Fruit fly (Drosophila melanogaster) whole organism, embryonic: ENCODE data around the gene CG43954.

ENCODE experiments used
- C15 ChIP-seq: fragments of 200-800 bp; sonication (Bioruptor generic); IDR thresholded peaks from 3 replicates; pipeline ENCODE4 v1.3.6; 2022; ENCODE audit warnings: missing biosample characterization, missing genetic modification characterization
- CG11504 ChIP-seq: fragments of 200-800 bp; sonication (Bioruptor generic); optimal IDR thresholded peaks from 3 replicates; lab custom pipeline; 2019; ENCODE audit warnings: missing biosample characterization, mild to moderate bottlenecking, missing genetic modification characterization, moderate library complexity
- CG13424 ChIP-seq: fragments of 200-800 bp; sonication (Bioruptor generic); optimal IDR thresholded peaks from 2 replicates; lab custom pipeline; 2019; ENCODE audit warnings: missing biosample characterization, mild to moderate bottlenecking, missing genetic modification characterization, moderate library complexity
- CG13894 ChIP-seq: fragments of 200-800 bp; sonication (Bioruptor generic); optimal IDR thresholded peaks from 3 replicates; lab custom pipeline; 2018; ENCODE audit warnings: missing biosample characterization, mild to moderate bottlenecking, missing genetic modification characterization, moderate library complexity
- CG14667 ChIP-seq: fragments of 200-800 bp; sonication (Bioruptor generic); IDR thresholded peaks from 2 replicates; pipeline ENCODE4 v1.3.6; 2022; ENCODE audit warnings: missing biosample characterization, missing genetic modification characterization
- CG1647 ChIP-seq: fragments of 200-800 bp; sonication (Bioruptor generic); optimal IDR thresholded peaks from 3 replicates; lab custom pipeline; 2016; ENCODE audit warnings: missing biosample characterization, missing genetic modification characterization
- CG16779 ChIP-seq: fragments of 200-800 bp; sonication (Bioruptor generic); IDR thresholded peaks from 2 replicates; pipeline ENCODE4 v1.3.6; 2022; ENCODE audit warnings: missing biosample characterization, missing genetic modification characterization
- CG1832 ChIP-seq: fragments of 200-800 bp; sonication (Bioruptor generic); optimal IDR thresholded peaks from 2 replicates; lab custom pipeline; 2017; ENCODE audit warnings: missing biosample characterization, mild to moderate bottlenecking, missing genetic modification characterization, inconsistent platforms
- CG2129 ChIP-seq: fragments of 200-800 bp; sonication (Bioruptor generic); IDR thresholded peaks from 2 replicates; pipeline ENCODE4 v1.3.6; 2022; ENCODE audit warnings: missing biosample characterization, missing genetic modification characterization; ENCODE audit not compliant: partially characterized antibody
- CG30403 ChIP-seq: fragments of 200-800 bp; sonication (Bioruptor generic); optimal IDR thresholded peaks from 3 replicates; lab custom pipeline; 2016; ENCODE audit warnings: missing biosample characterization, missing genetic modification characterization
- CG30431 ChIP-seq: fragments of 200-800 bp; sonication (Bioruptor generic); optimal IDR thresholded peaks from 2 replicates; lab custom pipeline; 2017; ENCODE audit warnings: missing biosample characterization, missing genetic modification characterization
- CG31224 ChIP-seq: fragments of 200-800 bp; sonication (Bioruptor generic); IDR thresholded peaks from 2 replicates; pipeline ENCODE4 v1.3.6; 2022; ENCODE audit warnings: missing biosample characterization, missing genetic modification characterization
- CG7928 ChIP-seq: fragments of 200-800 bp; sonication (Bioruptor generic); optimal IDR thresholded peaks from 2 replicates; lab custom pipeline; 2017; ENCODE audit warnings: missing biosample characterization, mild to moderate bottlenecking, missing genetic modification characterization
- CG8089 ChIP-seq: fragments of 200-800 bp; sonication (Bioruptor generic); optimal IDR thresholded peaks from 3 replicates; lab custom pipeline; 2016; ENCODE audit warnings: missing biosample characterization, missing genetic modification characterization
- CG8478 ChIP-seq: fragments of >200 bp; optimal IDR thresholded peaks from 2 replicates; lab custom pipeline; 2018
- CG9609 ChIP-seq: fragments of 200-800 bp; sonication (Bioruptor generic); optimal IDR thresholded peaks from 3 replicates; lab custom pipeline; 2016; ENCODE audit warnings: missing biosample characterization, missing genetic modification characterization
- Camta ChIP-seq: fragments of 200-800 bp; sonication (Bioruptor generic); optimal IDR thresholded peaks from 2 replicates; lab custom pipeline; 2016; ENCODE audit warnings: missing biosample characterization, missing genetic modification characterization
- CkIIα-i1 ChIP-seq: fragments of 200-800 bp; sonication (Bioruptor generic); IDR thresholded peaks from 2 replicates; pipeline ENCODE4 v1.3.6; 2022; ENCODE audit warnings: missing biosample characterization, missing genetic modification characterization
- D ChIP-seq, 2 experiments: fragments of 200-800 bp in 1 of 2; fragments of >200 bp in 1 of 2; sonication (Bioruptor generic) in 1 of 2; optimal IDR thresholded peaks; 2 replicates in 1 of 2; 3 replicates in 1 of 2; lab custom pipeline; 2017; ENCODE audit warnings: mild to moderate bottlenecking in 1 of 2, missing biosample characterization in 1 of 2, missing genetic modification characterization in 1 of 2, missing genetic modification reagents in 1 of 2
- Dp ChIP-seq: fragments of 200-800 bp; sonication (Bioruptor generic); optimal IDR thresholded peaks from 2 replicates; lab custom pipeline; 2018; ENCODE audit warnings: missing biosample characterization, mild to moderate bottlenecking, missing genetic modification characterization, moderate library complexity
- E2f2 ChIP-seq: fragments of 200-800 bp; sonication (Bioruptor generic); IDR thresholded peaks from 2 replicates; pipeline ENCODE4 v1.3.6; 2022; ENCODE audit warnings: missing biosample characterization, missing genetic modification characterization
- Fer1 ChIP-seq: fragments of 200-800 bp; sonication (Bioruptor generic); optimal IDR thresholded peaks from 2 replicates; lab custom pipeline; 2017; ENCODE audit warnings: missing biosample characterization, mild to moderate bottlenecking, missing genetic modification characterization
- Gug ChIP-seq: fragments of 200-800 bp; sonication (Bioruptor generic); IDR thresholded peaks from 4 replicates; pipeline ENCODE4 v1.3.6; 2022; ENCODE audit warnings: missing biosample characterization, missing genetic modification characterization
- HHEX ChIP-seq: fragments of 200-800 bp; sonication (Bioruptor generic); optimal IDR thresholded peaks from 3 replicates; lab custom pipeline; 2017; ENCODE audit warnings: missing biosample characterization, mild to moderate bottlenecking, missing genetic modification characterization, missing genetic modification reagents
- Neu2 ChIP-seq: fragments of 200-800 bp; sonication (Bioruptor generic); optimal IDR thresholded peaks from 3 replicates; lab custom pipeline; 2016; ENCODE audit warnings: missing biosample characterization, missing genetic modification characterization, borderline replicate concordance
- Ravus ChIP-seq: fragments of 200-800 bp; sonication (Bioruptor generic); IDR thresholded peaks from 2 replicates; pipeline ENCODE4 v1.3.6; 2022; ENCODE audit warnings: missing biosample characterization, missing genetic modification characterization
- Sox102F ChIP-seq: fragments of 200-800 bp; sonication (Bioruptor generic); optimal IDR thresholded peaks from 2 replicates; lab custom pipeline; 2018; ENCODE audit warnings: missing biosample characterization, mild to moderate bottlenecking, missing genetic modification characterization, moderate library complexity
- Usf ChIP-seq: fragments of 200-800 bp; sonication (Bioruptor generic); optimal IDR thresholded peaks from 2 replicates; lab custom pipeline; 2017; ENCODE audit warnings: missing genotype, missing biosample characterization, missing genetic modification characterization
- ab ChIP-seq: fragments of 200-800 bp; sonication (Bioruptor generic); optimal IDR thresholded peaks from 2 replicates; lab custom pipeline; 2016; ENCODE audit warnings: missing biosample characterization, missing genetic modification characterization
- bab2 ChIP-seq: fragments of 200-800 bp; sonication (Bioruptor generic); optimal IDR thresholded peaks from 2 replicates; lab custom pipeline; 2016; ENCODE audit warnings: missing biosample characterization, missing genetic modification characterization
- btn ChIP-seq: fragments of 200-800 bp; sonication (Bioruptor generic); optimal IDR thresholded peaks from 2 replicates; lab custom pipeline; 2016; ENCODE audit warnings: missing biosample characterization, missing genetic modification characterization
- cad ChIP-seq: fragments of >200 bp; optimal IDR thresholded peaks from 2 replicates; lab custom pipeline; 2017; ENCODE audit warnings: missing biosample characterization, missing genetic modification characterization
- chif ChIP-seq, 2 experiments: fragments of 200-800 bp; sonication (Bioruptor generic); optimal IDR thresholded peaks; 3 replicates each; lab custom pipeline; 2016; ENCODE audit warnings: missing biosample characterization in 2 of 2, missing genetic modification characterization in 2 of 2
- chinmo ChIP-seq: fragments of 200-800 bp; sonication (Bioruptor generic); IDR thresholded peaks from 4 replicates; pipeline ENCODE4 v1.3.6; 2022; ENCODE audit warnings: missing biosample characterization, missing genetic modification characterization; ENCODE audit not compliant: partially characterized antibody
- chn ChIP-seq: fragments of 200-800 bp; sonication (Bioruptor generic); optimal IDR thresholded peaks from 2 replicates; lab custom pipeline; 2016; ENCODE audit warnings: missing biosample characterization, missing genetic modification characterization
- ftz-f1 ChIP-seq: fragments of 200-800 bp; sonication (Bioruptor generic); optimal IDR thresholded peaks from 2 replicates; lab custom pipeline; 2016; ENCODE audit warnings: missing biosample characterization, missing genetic modification characterization
- gcm ChIP-seq: fragments of 200-800 bp; sonication (Bioruptor generic); optimal IDR thresholded peaks from 2 replicates; lab custom pipeline; 2019; ENCODE audit warnings: missing biosample characterization, mild to moderate bottlenecking, missing genetic modification characterization, moderate library complexity
- gcm2 ChIP-seq: fragments of 200-800 bp; sonication (Bioruptor generic); optimal IDR thresholded peaks from 2 replicates; lab custom pipeline; 2016; ENCODE audit warnings: missing biosample characterization, missing genetic modification characterization
- kah ChIP-seq: fragments of 200-800 bp; sonication (Bioruptor generic); optimal IDR thresholded peaks from 2 replicates; lab custom pipeline; 2018; ENCODE audit warnings: missing biosample characterization, mild to moderate bottlenecking, missing genetic modification characterization
- kay ChIP-seq: fragments of 200-800 bp; sonication (Bioruptor generic); optimal IDR thresholded peaks from 2 replicates; lab custom pipeline; 2016; ENCODE audit warnings: missing biosample characterization, missing genetic modification characterization
- klu ChIP-seq: fragments of 200-800 bp; sonication (Bioruptor generic); IDR thresholded peaks from 2 replicates; pipeline ENCODE4 v1.3.6; 2022; ENCODE audit warnings: missing biosample characterization, missing genetic modification characterization
- lilli ChIP-seq: fragments of 200-800 bp; sonication (Bioruptor generic); optimal IDR thresholded peaks from 3 replicates; lab custom pipeline; 2016; ENCODE audit warnings: missing biosample characterization, missing genetic modification characterization
- mirr ChIP-seq: fragments of 200-800 bp; sonication (Bioruptor generic); optimal IDR thresholded peaks from 3 replicates; lab custom pipeline; 2018; ENCODE audit warnings: missing biosample characterization, mild to moderate bottlenecking, missing genetic modification characterization
- oc ChIP-seq: fragments of 200-800 bp; sonication (Bioruptor generic); optimal IDR thresholded peaks from 2 replicates; lab custom pipeline; 2018; ENCODE audit warnings: missing biosample characterization, mild to moderate bottlenecking, missing genetic modification characterization, moderate library complexity
- pan ChIP-seq, 4 experiments: fragments of >200 bp in 3 of 4; fragments of 200-800 bp in 1 of 4; sonication (Bioruptor generic) in 1 of 4; optimal IDR thresholded peaks in 3 of 4; IDR thresholded peaks in 1 of 4; 2 replicates each; pipeline versions ENCODE4 v1.3.6 to Lab custom; 2017 to 2022; ENCODE audit warnings: missing biosample characterization in 2 of 4, missing genetic modification characterization in 2 of 4, mixed read lengths in 1 of 4
- sisA ChIP-seq: fragments of 200-800 bp; sonication (Bioruptor generic); IDR thresholded peaks from 2 replicates; pipeline ENCODE4 v1.3.6; 2022; ENCODE audit warnings: missing biosample characterization, missing genetic modification characterization
- sob ChIP-seq: fragments of 200-800 bp; sonication (Bioruptor generic); IDR thresholded peaks from 2 replicates; pipeline ENCODE4 v1.3.6; 2022; ENCODE audit warnings: missing biosample characterization, missing genetic modification characterization
- sqz ChIP-seq: fragments of 200-800 bp; sonication (Bioruptor generic); optimal IDR thresholded peaks from 3 replicates; lab custom pipeline; 2018; ENCODE audit warnings: missing biosample characterization, mild to moderate bottlenecking, missing genetic modification characterization
- stwl ChIP-seq: fragments of 200-800 bp; sonication (Bioruptor generic); optimal IDR thresholded peaks from 3 replicates; lab custom pipeline; 2018; ENCODE audit warnings: missing biosample characterization, mild to moderate bottlenecking, missing genetic modification characterization, moderate library complexity

The CG43954 gene

DNA sequence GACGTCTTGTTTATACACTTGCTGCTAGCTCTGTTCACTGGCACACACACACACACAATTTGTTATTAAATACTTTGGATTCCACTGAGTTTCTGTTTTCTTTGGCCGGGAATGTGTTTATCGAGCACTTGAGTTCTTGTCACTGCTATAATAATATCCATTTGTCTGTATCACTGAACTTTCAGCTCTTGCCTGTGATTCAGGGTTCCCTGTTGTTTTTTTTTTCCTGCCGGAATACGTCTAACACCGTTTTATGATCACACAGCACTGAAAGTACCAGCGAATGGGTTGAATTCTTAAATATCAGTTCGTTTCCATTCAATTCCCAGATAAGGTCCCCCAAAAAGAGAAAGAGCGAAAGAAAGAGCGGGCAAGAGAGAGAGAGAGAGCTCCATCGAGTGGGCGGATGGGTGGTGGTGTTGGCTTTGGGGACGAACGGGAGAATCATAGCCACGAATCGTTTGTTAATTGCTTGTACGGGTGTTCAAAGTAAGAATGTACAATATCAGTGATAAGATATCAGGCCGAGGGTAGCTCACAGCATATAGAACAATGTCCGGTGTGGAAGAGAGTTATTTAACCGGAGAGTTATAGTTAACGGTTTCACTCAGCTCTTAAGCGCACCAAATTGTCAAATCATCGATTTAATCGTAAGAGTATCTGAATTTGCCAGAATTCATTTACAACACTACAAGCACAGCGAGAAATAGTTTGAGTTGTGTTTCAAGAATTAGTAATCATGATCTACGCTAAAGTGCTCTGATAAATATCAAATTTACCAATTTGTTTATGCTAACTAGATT, 43.6 kb downstream of the CG43954 start, which contains the start of gene Galphaf (continued):
- TF ChIP-seq Camta (GFP tag; lab: Kevin White, UChicago) (no peak), CG8478 (lab: Kevin White, UChicago) (no peak), klu (GFP tag; lab: Robert Waterston, UW) (no peak), CG7928 (GFP tag; lab: Kevin White, UChicago) (no peak), CG16779 (no peak), kay (no peak), Neu2 (no peak), CG13894 (no peak), CG1832 (GFP tag; lab: Kevin White, UChicago) (no peak), CG30403 (GFP tag; lab: Kevin White, UChicago) (no peak), E2f2 (no peak), HHEX (GFP tag; lab: Kevin White, UChicago) (no peak), chinmo (GFP tag; lab: Robert Waterston, UW) (0 out of 4 replicates have a peak, but pooled peaks have one; percentile 27), ftz-f1 (GFP tag; lab: Kevin White, UChicago) (no peak), sisA (GFP tag; lab: Robert Waterston, UW) (no peak), Sox102F (GFP tag; lab: Kevin White, UChicago) (no peak), CG8089 (GFP tag; lab: Kevin White, UChicago) (no peak), Gug (GFP tag; lab: Robert Waterston, UW) (no peak), CG11504 (no peak), chn (no peak), kah (GFP tag; lab: Kevin White, UChicago) (no peak), ab (GFP tag; lab: Kevin White, UChicago) (no peak), btn (GFP tag; lab: Kevin White, UChicago) (no peak), sqz (no peak), C15 (0 out of 3 replicates have a peak, but pooled peaks have one; percentile 26), CkIIα-i1 (no peak), CG30431 (GFP tag; lab: Kevin White, UChicago) (no peak), mirr (peak; percentile 99), sob (GFP tag; lab: Robert Waterston, UW) (no peak), bab2 (GFP tag; lab: Kevin White, UChicago) (no peak), chif (GFP tag; optimal IDR thresholded peaks at IDR 0.05; lab: Kevin White, UChicago) (no peak), Usf (no peak), pan (optimal IDR thresholded peaks at IDR 0.05; lab: Kevin White, UChicago) (no peak), pan (GFP tag; optimal IDR thresholded peaks at IDR 0.05 in 1 of 2, IDR thresholded peaks at IDR 0.05 in 1 of 2) (no peak), stwl (tag; lab: Kevin White, UChicago) (no peak), CG2129 (GFP tag; lab: Robert Waterston, UW) (no peak), CG1647 (GFP tag; lab: Kevin White, UChicago) (no peak), CG31224 (GFP tag; lab: Robert Waterston, UW) (no peak), Dp (no peak), gcm2 (GFP tag; lab: Kevin White, UChicago) (no peak), cad (GFP tag; lab: Kevin White, UChicago) (no peak), lilli (GFP tag; lab: Kevin White, UChicago) (no peak), CG14667 (GFP tag; lab: Robert Waterston, UW) (no peak), CG13424 (tag; lab: Kevin White, UChicago) (no peak), Ravus (no peak), D (optimal IDR thresholded peaks at IDR 0.05; lab: Kevin White, UChicago) (no peak), D (GFP tag; optimal IDR thresholded peaks at IDR 0.05; lab: Kevin White, UChicago) (no peak), gcm (no peak), Fer1 (GFP tag; lab: Kevin White, UChicago) (no peak), CG9609 (no peak), oc (no peak)
